Fruit fly (Drosophila melanogaster) whole organism, embryonic: ENCODE measurements around the gene TBC1D16.

Experiments
- CG16779 ChIP-seq: fragments of 200-800 bp; sonication (Bioruptor generic); IDR thresholded peaks from 2 replicates; pipeline ENCODE4 v1.3.6; 2022; ENCODE audit warnings: missing biosample characterization, missing genetic modification characterization
- Drgx ChIP-seq: fragments of 200-800 bp; sonication (Bioruptor generic); IDR thresholded peaks from 2 replicates; pipeline ENCODE4 v1.3.6; 2022; ENCODE audit warnings: missing biosample characterization, missing genetic modification characterization
- bowl ChIP-seq: fragments of 200-800 bp; sonication (Bioruptor generic); IDR thresholded peaks from 2 replicates; pipeline ENCODE4 v1.3.6; 2022; ENCODE audit warnings: missing biosample characterization, missing genetic modification characterization
- gcm ChIP-seq: fragments of 200-800 bp; sonication (Bioruptor generic); optimal IDR thresholded peaks from 2 replicates; lab custom pipeline; 2019; ENCODE audit warnings: missing biosample characterization, mild to moderate bottlenecking, missing genetic modification characterization, moderate library complexity
- nerfin-2 ChIP-seq: fragments of 200-800 bp; sonication (Bioruptor generic); IDR thresholded peaks from 2 replicates; pipeline ENCODE4 v1.3.6; 2022; ENCODE audit warnings: missing biosample characterization, missing genetic modification characterization; ENCODE audit not compliant: partially characterized antibody
- ssp ChIP-seq: fragments of 200-800 bp; sonication (Bioruptor generic); IDR thresholded peaks from 2 replicates; pipeline ENCODE4 v1.3.6; 2022; ENCODE audit warnings: missing biosample characterization, missing genetic modification characterization

dm6 chr2L:10422643-10423606 lies 12.5 kb downstream of the TBC1D16 start, which contains the start of the genes pie and Wdfy2:
- TF ChIP-seq gcm (no peak), CG16779 (GFP tag; lab: Robert Waterston, UW) (no peak), Drgx (GFP tag; lab: Robert Waterston, UW) (no peak), bowl (GFP tag; lab: Robert Waterston, UW) (no peak), ssp (GFP tag; lab: Robert Waterston, UW) (peak; percentile 97), nerfin-2 (no peak)
